Worm (Caenorhabditis elegans): ENCODE results near the gene cpl-1.
A peak's percentile ranks its signal among the peaks of the same experiment; 100 is the strongest.

cpl-1 gene

DNA sequence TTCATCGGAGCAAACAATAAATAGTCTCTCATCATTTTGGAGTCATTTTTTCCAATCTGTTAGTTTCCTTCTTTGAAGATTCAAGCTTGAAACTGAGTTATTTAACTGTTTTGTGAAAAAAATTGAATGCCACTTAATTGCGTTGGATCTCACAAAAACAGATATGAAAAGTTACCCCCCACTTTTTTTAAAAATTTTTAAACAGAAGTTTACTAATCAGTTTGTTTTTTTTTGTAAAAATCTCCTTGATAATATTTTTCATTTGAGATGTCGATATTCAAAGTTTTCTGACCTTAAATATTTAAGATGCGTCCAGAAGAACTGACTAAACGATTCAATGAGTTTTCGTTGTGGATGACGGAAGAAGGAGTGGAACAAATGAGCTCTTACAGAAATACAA lies 11.2 kb upstream of the cpl-1 start, which contains the start of gene Y32B12C.1:
Gene Y32B12C.1, plus strand, starts transcription at position 301 of the 400 bp plus-strand sequence.
- TF ChIP-seq nhr-12 (tag; optimal IDR thresholded peaks at IDR 0.05) (no peak), Y116A8C.19 (tag; optimal IDR thresholded peaks at IDR 0.05; ENCODE audit: borderline replicate concordance) (no peak), sup-37 (GFP tag; optimal IDR thresholded peaks at IDR 0.05) (no peak), unc-86 (tag; optimal IDR thresholded peaks at IDR 0.05) (no peak), fkh-8 (tag; optimal IDR thresholded peaks at IDR 0.05) (no peak), nhr-90 (tag; optimal IDR thresholded peaks at IDR 0.05; ENCODE audit: poor library complexity) (no peak), C34B4.2 (tag; optimal IDR thresholded peaks at IDR 0.05) (no peak), mdl-1 (tag; optimal IDR thresholded peaks at IDR 0.05) (no peak)

DNA sequence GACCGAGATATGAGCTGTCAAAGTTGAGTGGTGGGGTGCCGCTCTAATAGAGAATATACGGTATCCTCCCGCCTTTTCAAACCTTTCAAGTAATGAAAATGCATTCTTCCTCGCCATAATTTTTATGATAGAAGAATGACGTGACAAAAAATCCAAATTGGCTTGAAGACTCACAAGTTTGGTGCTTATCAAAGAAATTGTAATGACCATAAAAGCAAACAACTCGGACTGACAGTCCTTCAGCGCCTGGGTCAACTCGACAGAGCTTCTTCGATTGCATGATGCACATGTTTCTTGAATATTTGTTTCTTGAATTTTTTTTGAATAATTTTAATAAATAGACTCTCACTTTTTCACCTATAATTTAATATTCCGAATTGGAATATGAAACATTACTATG lies 10.3 kb upstream of the cpl-1 start:
- TF ChIP-seq lin-14 (GFP tag; optimal IDR thresholded peaks at IDR 0.05) = peak; percentile 2
- peak; percentile 37 for TF ChIP-seq elt-2 (tag; optimal IDR thresholded peaks at IDR 0.05)
- no peak for TF ChIP-seq sup-37 (GFP tag; optimal IDR thresholded peaks at IDR 0.05)
- TF ChIP-seq efl-1 (optimal IDR thresholded peaks at IDR 0.05) = no peak
- peak in 1 of 2 experiments; percentile 42 for TF ChIP-seq efl-1 (GFP tag; optimal IDR thresholded peaks at IDR 0.05 in 1 of 2)

DNA sequence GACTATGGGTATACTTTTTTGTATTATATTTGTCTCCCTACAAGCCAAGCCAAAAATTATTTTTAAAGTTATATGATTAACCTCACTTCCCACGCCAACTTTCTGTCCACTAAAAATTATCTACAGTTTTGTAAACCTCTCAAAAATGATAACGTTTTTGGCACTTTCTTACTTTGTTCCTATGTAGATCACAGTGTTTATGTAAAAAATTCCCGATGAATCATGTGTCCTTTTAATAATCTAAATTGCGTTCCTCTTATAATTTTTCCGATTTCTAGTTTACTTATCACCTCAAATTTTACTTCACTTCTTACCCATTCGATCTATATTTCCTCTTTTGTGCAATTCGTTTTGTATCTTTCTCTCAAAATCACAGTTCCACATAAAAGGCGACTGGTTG lies 9.2 kb upstream of the cpl-1 start:
- TF ChIP-seq nhr-84 (tag; optimal IDR thresholded peaks at IDR 0.05) = no peak
- no peak for TF ChIP-seq hlh-17 (GFP tag; optimal IDR thresholded peaks at IDR 0.05; ENCODE audit: borderline replicate concordance)
- TF ChIP-seq lin-39 (tag; optimal IDR thresholded peaks at IDR 0.05) = no peak
- TF ChIP-seq ceh-90 (tag; optimal IDR thresholded peaks at IDR 0.05) = no peak
- no peak for TF ChIP-seq lin-14 (GFP tag; optimal IDR thresholded peaks at IDR 0.05)
- TF ChIP-seq vab-15 (tag; optimal IDR thresholded peaks at IDR 0.05) = no peak
- no peak for TF ChIP-seq unc-98 (GFP tag; IDR thresholded peaks at IDR 0.05)
- no peak for TF ChIP-seq lin-15B (tag; optimal IDR thresholded peaks at IDR 0.05)

DNA sequence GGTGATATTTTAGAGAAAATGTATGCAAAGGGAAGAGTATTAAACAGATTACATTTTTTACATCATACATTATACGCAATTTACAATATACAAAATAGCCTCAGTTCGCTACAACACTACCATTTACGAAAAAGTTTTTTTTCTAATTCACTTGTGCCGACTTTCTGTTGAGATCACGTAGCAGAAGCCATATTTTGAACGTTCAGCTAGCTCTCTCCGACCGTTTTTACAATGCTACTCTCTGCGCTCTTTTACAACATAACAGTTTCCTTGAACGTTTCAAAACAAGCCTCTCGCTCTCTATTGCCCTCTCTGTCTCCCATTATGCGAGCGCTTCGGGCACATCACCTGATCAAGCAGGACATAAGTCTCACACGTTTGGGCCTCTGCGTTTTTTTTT lies 8.0 kb upstream of the cpl-1 start, which contains the start of gene T03E6.8:
Gene T03E6.8, minus strand, starts transcription at position 101 of the 400 bp plus-strand sequence.
- TF ChIP-seq efl-1 (optimal IDR thresholded peaks at IDR 0.05) = no peak
- TF ChIP-seq efl-1 (GFP tag; optimal IDR thresholded peaks at IDR 0.05 in 1 of 2) = peak in 1 of 2 experiments; percentile 3
- TF ChIP-seq ztf-4 (tag; optimal IDR thresholded peaks at IDR 0.05) = no peak

DNA sequence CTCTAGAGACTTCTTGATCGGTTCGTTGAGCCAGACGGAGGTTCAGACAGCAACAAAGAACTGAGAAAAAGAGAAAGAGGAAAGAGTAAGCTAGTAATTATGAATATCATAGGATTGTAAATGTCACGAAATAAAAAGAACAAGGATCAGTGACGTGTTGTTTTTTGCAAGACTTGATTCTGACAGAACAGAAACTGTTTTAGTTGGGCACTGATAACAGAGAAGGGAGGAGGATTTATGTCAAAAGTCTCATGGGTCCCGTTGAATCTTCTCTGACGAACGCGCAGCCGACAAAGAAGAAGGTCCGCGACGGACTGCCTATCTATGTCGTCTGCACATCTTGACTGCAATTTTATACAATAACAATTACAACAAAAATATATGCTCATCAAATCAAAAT lies 5.5 kb upstream of the cpl-1 start, which contains the start of gene T03E6.9:
Gene T03E6.9, minus strand, starts transcription at position 101 of the 400 bp plus-strand sequence.
- TF ChIP-seq unc-30 (tag; optimal IDR thresholded peaks at IDR 0.05) (no peak), vab-15 (tag; optimal IDR thresholded peaks at IDR 0.05) (no peak), nhr-90 (tag; optimal IDR thresholded peaks at IDR 0.05; ENCODE audit: poor library complexity) (no peak), tlp-1 (tag; optimal IDR thresholded peaks at IDR 0.05) (no peak), nhr-71 (tag; optimal IDR thresholded peaks at IDR 0.05) (no peak), swsn-7 (tag; optimal IDR thresholded peaks at IDR 0.05) (no peak), ztf-4 (tag; optimal IDR thresholded peaks at IDR 0.05) (no peak), grh-1 (GFP tag; IDR thresholded peaks at IDR 0.05) (no peak), aly-2 (tag; optimal IDR thresholded peaks at IDR 0.05) (no peak), fkh-8 (tag; optimal IDR thresholded peaks at IDR 0.05) (no peak), pqm-1 (tag; optimal IDR thresholded peaks at IDR 0.05) (no peak), ama-1 (optimal IDR thresholded peaks at IDR 0.05) (no peak), nhr-76 (tag; optimal IDR thresholded peaks at IDR 0.05) (no peak), xbp-1 (tag; optimal IDR thresholded peaks at IDR 0.05) (no peak)

DNA sequence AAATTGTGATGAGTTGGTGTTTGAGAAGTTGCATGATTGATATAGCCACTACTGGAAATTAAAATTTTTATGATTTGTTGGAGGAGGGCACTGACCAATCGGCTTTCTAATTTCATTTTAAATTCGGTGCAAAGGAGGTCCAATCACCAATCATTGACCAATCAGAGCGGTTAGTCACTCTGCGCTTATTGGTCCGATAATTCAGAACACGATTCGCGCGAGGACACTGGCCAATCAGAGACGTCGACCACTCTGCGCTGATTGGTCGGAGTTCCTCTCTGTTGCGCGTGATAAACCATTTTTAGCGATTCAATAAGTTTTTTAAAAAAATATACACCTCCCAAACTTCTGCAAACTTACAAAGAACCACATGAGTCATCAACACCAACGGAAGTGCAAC lies 4.7 kb upstream of the cpl-1 start:
- TF ChIP-seq dsc-1 (tag; optimal IDR thresholded peaks at IDR 0.05) = peak; percentile 10
- TF ChIP-seq nhr-19 (GFP tag; conservative IDR thresholded peaks at IDR 0.05) = no peak

Measured in whole organism, L1 larva.